Fruit fly (Drosophila melanogaster): ENCODE measurements around the gene Apc2.

The Apc2 gene

DNA sequence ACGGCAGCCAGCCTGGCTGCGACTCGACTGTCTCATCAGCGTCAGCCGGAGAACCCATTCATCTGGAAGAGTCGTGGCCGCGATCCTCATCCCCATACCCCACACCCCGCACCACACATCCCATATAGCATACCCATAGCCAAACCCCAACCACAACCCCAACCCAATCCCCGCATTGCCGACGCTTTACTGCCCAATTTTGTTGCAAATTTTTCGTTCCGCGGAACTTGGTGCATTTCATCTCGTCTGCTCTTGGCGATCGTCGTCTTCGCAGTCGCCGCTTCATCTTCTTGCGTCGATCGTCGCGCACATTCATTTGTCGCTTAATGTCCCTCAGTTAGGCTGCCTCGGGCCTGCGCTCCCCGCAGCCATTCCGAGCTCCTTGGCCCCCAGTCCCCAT lies 20.4 kb upstream of the Apc2 start:
- no peak for TF ChIP-seq Pif1B (GFP tag; optimal IDR thresholded peaks at IDR 0.05)
- TF ChIP-seq CG10348 (GFP tag; IDR thresholded peaks at IDR 0.05): no peak
- TF ChIP-seq CG17806 (tag; optimal IDR thresholded peaks at IDR 0.05): no peak
- no peak for TF ChIP-seq CG14655 (GFP tag; optimal IDR thresholded peaks at IDR 0.05)
- TF ChIP-seq D1 (tag; optimal IDR thresholded peaks at IDR 0.05): no peak
- no peak for TF ChIP-seq Ets98B (GFP tag; IDR thresholded peaks at IDR 0.05)
- peak; percentile 21; the same call in 1 of the 2 replicates for TF ChIP-seq CG32121 (GFP tag; IDR thresholded peaks at IDR 0.05)
- no peak for TF ChIP-seq Pif1A (GFP tag; optimal IDR thresholded peaks at IDR 0.05)
- TF ChIP-seq CG13204 (GFP tag; optimal IDR thresholded peaks at IDR 0.05): peak; percentile 18
- no peak for TF ChIP-seq CG15710 (tag; optimal IDR thresholded peaks at IDR 0.05)
- TF ChIP-seq gl (tag; optimal IDR thresholded peaks at IDR 0.05): no peak
- TF ChIP-seq CG8301 (tag; optimal IDR thresholded peaks at IDR 0.05): no peak
- no peak for TF ChIP-seq CG34367 (tag; optimal IDR thresholded peaks at IDR 0.05)
- TF ChIP-seq fd96Ca (GFP tag; IDR thresholded peaks at IDR 0.05): no peak

DNA sequence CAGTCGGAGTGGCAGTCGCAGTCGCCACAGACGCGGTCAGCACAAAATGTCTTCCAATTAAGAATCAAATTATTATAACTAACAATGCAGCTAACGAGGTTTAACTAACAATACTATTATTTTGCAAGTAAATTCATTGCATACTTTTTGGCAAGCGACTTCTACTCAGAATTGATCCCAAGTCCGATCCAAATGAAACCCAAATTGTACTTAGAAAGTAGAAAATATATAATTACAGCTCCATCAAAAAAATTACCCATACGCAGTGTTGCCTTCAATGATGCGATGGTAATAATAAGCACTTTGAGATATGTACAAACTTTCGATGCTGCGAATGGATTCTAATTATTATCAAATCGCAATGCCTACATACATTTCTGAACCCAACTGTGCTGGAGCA lies 20.0 kb upstream of the Apc2 start:
- peak; percentile 30; the same call in 1 of the 3 replicates for TF ChIP-seq fd96Ca (GFP tag; IDR thresholded peaks at IDR 0.05)
- TF ChIP-seq Ets98B (GFP tag; IDR thresholded peaks at IDR 0.05): no peak
- TF ChIP-seq CG9948 (tag; optimal IDR thresholded peaks at IDR 0.05): peak; percentile 53
- TF ChIP-seq Snoo (tag; optimal IDR thresholded peaks at IDR 0.05): peak; percentile 26
- TF ChIP-seq EcR (GFP tag; optimal IDR thresholded peaks at IDR 0.05): no peak
- TF ChIP-seq CG34367 (tag; optimal IDR thresholded peaks at IDR 0.05): peak; percentile 54
- TF ChIP-seq CG17806 (tag; optimal IDR thresholded peaks at IDR 0.05): peak; percentile 32
- TF ChIP-seq CG12605 (GFP tag; IDR thresholded peaks at IDR 0.05): no peak
- no peak for TF ChIP-seq CG32121 (GFP tag; IDR thresholded peaks at IDR 0.05)
- no peak for TF ChIP-seq CG4496 (GFP tag; IDR thresholded peaks at IDR 0.05)
- TF ChIP-seq gl (tag; optimal IDR thresholded peaks at IDR 0.05): no peak
- TF ChIP-seq D1 (tag; optimal IDR thresholded peaks at IDR 0.05): no peak
- TF ChIP-seq rn (GFP tag; IDR thresholded peaks at IDR 0.05): no peak
- TF ChIP-seq CG13204 (GFP tag; optimal IDR thresholded peaks at IDR 0.05): no peak
- peak; percentile 60 for TF ChIP-seq CG8159 (tag; optimal IDR thresholded peaks at IDR 0.05)
- TF ChIP-seq Pif1B (GFP tag; optimal IDR thresholded peaks at IDR 0.05): peak; percentile 67
- peak; percentile 53 for TF ChIP-seq CG15710 (tag; optimal IDR thresholded peaks at IDR 0.05)
- peak; percentile 64 for TF ChIP-seq CG8301 (tag; optimal IDR thresholded peaks at IDR 0.05)
- TF ChIP-seq Pif1A (GFP tag; optimal IDR thresholded peaks at IDR 0.05): peak; percentile 68
- TF ChIP-seq CG14655 (GFP tag; optimal IDR thresholded peaks at IDR 0.05): peak; percentile 84
- no peak for TF ChIP-seq CG10348 (GFP tag; IDR thresholded peaks at IDR 0.05)

DNA sequence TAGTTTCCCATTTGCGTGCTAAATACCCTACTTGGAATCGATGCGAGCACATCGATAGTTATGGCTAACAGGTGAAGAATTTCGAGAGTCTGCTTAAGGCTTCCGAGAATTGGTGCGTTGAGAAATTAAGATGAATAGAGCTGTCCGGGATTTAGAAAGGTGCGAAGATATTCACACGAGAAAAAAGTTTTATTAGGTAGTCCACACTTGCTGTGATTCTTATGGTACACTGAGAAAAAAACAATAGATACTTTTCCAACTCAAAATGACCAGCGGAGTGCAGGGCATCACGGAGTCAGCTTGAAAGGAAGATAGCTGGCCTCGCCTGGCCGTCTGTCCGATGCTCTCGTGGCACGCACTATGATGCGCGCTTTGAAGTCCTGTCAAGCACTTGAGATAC lies 19.2 kb upstream of the Apc2 start:
- TF ChIP-seq Pif1B (GFP tag; optimal IDR thresholded peaks at IDR 0.05) (peak; percentile 62), CG34367 (tag; optimal IDR thresholded peaks at IDR 0.05) (peak; percentile 70), CG9948 (tag; optimal IDR thresholded peaks at IDR 0.05) (peak; percentile 85), D1 (tag; optimal IDR thresholded peaks at IDR 0.05) (peak; percentile 47), EcR (GFP tag; optimal IDR thresholded peaks at IDR 0.05) (no peak), CG17806 (tag; optimal IDR thresholded peaks at IDR 0.05) (peak; percentile 79), CG8301 (tag; optimal IDR thresholded peaks at IDR 0.05) (peak; percentile 86), gl (tag; optimal IDR thresholded peaks at IDR 0.05) (peak; percentile 60), CG15710 (tag; optimal IDR thresholded peaks at IDR 0.05) (peak; percentile 74), fd96Ca (GFP tag; IDR thresholded peaks at IDR 0.05) (peak; percentile 72; the same call in 2 of the 3 replicates), Ets98B (GFP tag; IDR thresholded peaks at IDR 0.05) (peak; percentile 17; the same call in 1 of the 2 replicates), Pif1A (GFP tag; optimal IDR thresholded peaks at IDR 0.05) (peak; percentile 78), CG10348 (GFP tag; IDR thresholded peaks at IDR 0.05) (no peak), CG8159 (tag; optimal IDR thresholded peaks at IDR 0.05) (peak; percentile 75), CG32121 (GFP tag; IDR thresholded peaks at IDR 0.05) (0 out of 2 replicates have a peak, but pooled peaks have one; percentile 7), CG4496 (GFP tag; IDR thresholded peaks at IDR 0.05) (peak; percentile 62; the same call in 2 of the 3 replicates), Snoo (tag; optimal IDR thresholded peaks at IDR 0.05) (no peak), CG12605 (GFP tag; IDR thresholded peaks at IDR 0.05) (no peak), CG14655 (GFP tag; optimal IDR thresholded peaks at IDR 0.05) (peak; percentile 90), CG13204 (GFP tag; optimal IDR thresholded peaks at IDR 0.05) (no peak), rn (GFP tag; IDR thresholded peaks at IDR 0.05) (no peak)

DNA sequence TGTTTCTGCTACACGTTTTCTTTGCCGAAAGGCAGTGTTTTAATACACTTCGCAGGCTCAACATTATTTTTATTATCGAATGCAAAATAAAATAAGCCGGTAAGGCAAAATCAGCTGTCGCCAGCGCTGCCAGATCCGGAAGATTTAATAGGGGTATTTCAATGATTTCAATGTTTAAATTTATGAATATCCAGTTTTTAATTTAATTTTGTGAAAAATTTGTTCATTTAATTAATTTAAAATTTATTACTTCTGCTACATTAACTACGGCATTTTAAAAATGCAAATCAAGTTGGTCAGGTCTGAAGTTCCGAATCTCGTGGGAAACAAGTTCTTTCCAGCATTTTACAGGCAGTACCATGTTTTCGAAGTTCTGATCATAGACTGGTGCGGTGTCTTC lies 14.9 kb upstream of the Apc2 start, which contains the start of gene Slimp:
Gene Slimp (minus strand): TSS at position 130 of the 400 bp plus-strand sequence.
- TF ChIP-seq rn (GFP tag; IDR thresholded peaks at IDR 0.05) (no peak), CG15710 (tag; optimal IDR thresholded peaks at IDR 0.05) (no peak), CG32121 (GFP tag; IDR thresholded peaks at IDR 0.05) (0 out of 2 replicates have a peak, but pooled peaks have one; percentile 19), CG34367 (tag; optimal IDR thresholded peaks at IDR 0.05) (no peak), CG4496 (GFP tag; IDR thresholded peaks at IDR 0.05) (no peak), Pif1B (GFP tag; optimal IDR thresholded peaks at IDR 0.05) (peak; percentile 2), CG8159 (tag; optimal IDR thresholded peaks at IDR 0.05) (no peak), CG13204 (GFP tag; optimal IDR thresholded peaks at IDR 0.05) (no peak), Pif1A (GFP tag; optimal IDR thresholded peaks at IDR 0.05) (peak; percentile 47), CG10348 (GFP tag; IDR thresholded peaks at IDR 0.05) (no peak), CG12605 (GFP tag; IDR thresholded peaks at IDR 0.05) (no peak), Ets98B (GFP tag; IDR thresholded peaks at IDR 0.05) (no peak), CG9948 (tag; optimal IDR thresholded peaks at IDR 0.05) (no peak), CG14655 (GFP tag; optimal IDR thresholded peaks at IDR 0.05) (no peak), Snoo (tag; optimal IDR thresholded peaks at IDR 0.05) (no peak), EcR (GFP tag; optimal IDR thresholded peaks at IDR 0.05) (no peak), CG8301 (tag; optimal IDR thresholded peaks at IDR 0.05) (no peak)

DNA sequence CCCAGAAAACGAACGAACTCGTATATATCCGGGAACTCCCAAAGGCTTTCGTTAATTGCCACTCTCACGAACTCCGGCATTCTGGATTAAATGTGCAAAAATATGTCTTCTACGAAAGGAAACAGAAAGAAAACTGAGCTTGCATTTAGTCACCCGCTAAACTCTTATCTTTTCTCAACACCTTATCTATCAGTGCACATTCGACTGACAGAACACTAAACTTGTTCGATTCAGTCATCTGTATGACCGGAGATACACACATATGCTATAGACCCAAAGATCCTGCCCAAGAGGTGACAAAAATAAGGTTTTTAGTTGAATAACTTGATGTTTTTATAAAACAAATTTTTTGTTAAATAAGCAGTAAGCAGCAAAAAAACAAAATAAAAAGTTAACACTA lies 13.7 kb upstream of the Apc2 start, which contains the start of gene p38c:
Gene p38c (minus strand): TSS at position 101 of the 400 bp plus-strand sequence.
- no peak for TF ChIP-seq CG4496 (GFP tag; IDR thresholded peaks at IDR 0.05)
